Worm (Caenorhabditis elegans): ENCODE results near the gene chtb-2.

DNA sequence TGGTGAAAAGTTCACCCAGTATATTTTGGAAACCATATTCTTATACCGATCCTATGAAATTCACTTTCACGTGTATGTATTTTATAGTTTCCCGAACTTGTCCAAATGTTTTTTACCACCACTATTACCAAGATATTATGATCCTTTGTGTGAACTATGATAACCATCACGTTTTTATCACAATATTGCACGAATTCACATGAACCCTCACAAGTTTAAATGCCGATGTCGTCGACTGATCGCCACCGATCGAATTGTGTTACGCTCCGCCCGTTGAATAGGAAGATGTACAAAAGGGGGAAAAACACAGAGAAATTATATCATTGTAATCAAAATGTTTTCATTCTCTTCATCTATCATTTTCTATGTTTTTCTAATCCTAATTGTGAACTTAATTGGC is 25.3 kb downstream of the chtb-2 start:
- TF ChIP-seq ama-1 (optimal IDR thresholded peaks at IDR 0.05) (no peak), flt-1 (GFP tag; IDR thresholded peaks at IDR 0.05) (no peak), scrt-1 (GFP tag; IDR thresholded peaks at IDR 0.05) (no peak), pes-1 (GFP tag; IDR thresholded peaks at IDR 0.05) (no peak), sea-1 (GFP tag; conservative IDR thresholded peaks at IDR 0.05) (no peak), hmbx-1 (tag; optimal IDR thresholded peaks at IDR 0.05) (no peak), aly-1 (tag; optimal IDR thresholded peaks at IDR 0.05) (no peak), ceh-13 (GFP tag; optimal IDR thresholded peaks at IDR 0.05) (no peak), hnd-1 (tag; optimal IDR thresholded peaks at IDR 0.05) (no peak), F13C5.2 (tag; optimal IDR thresholded peaks at IDR 0.05) (no peak), ets-7 (tag; optimal IDR thresholded peaks at IDR 0.05) (no peak), B0310.2 (tag; optimal IDR thresholded peaks at IDR 0.05) (no peak), tra-4 (tag; optimal IDR thresholded peaks at IDR 0.05) (no peak), tbx-11 (GFP tag; IDR thresholded peaks at IDR 0.05) (no peak)
